Fruit fly (Drosophila melanogaster): ENCODE data around the gene Gr93c.

Gr93c gene

dm6 chr3R:21834234-21835070 lies 10.6 kb downstream of the Gr93c start:
- TF ChIP-seq ovo (GFP tag; optimal IDR thresholded peaks at IDR 0.05) (no peak), kay (GFP tag; ENCODE audit: borderline replicate concordance) (no peak), cic (GFP tag; optimal IDR thresholded peaks at IDR 0.05) (no peak), bab1 (GFP tag; optimal IDR thresholded peaks at IDR 0.05) (no peak), pad (GFP tag; optimal IDR thresholded peaks at IDR 0.05) (no peak), CG14711 (tag; optimal IDR thresholded peaks at IDR 0.05) (no peak), CG12768 (GFP tag; optimal IDR thresholded peaks at IDR 0.05) (no peak)

DNA sequence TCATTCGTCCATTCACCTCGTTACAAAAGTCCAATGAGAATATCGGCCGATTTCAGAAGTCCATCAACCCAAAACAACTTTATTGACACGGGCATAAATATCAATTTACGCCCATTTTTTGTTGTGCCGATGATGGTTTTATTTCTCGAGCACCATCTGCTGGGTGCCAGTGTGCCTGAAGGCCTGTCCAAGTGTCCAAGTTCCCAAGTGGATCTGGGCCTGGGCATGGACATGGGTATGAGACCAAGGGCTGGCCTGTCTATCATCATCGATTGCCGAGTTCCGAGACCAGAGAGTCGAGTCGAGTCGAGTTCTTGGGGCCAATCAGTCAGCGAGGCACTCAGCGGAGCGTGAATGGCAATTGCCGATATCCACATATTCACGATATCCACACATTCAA lies 12.9 kb downstream of the Gr93c start, which contains the start of gene Gr93a:
Gene Gr93a, plus strand, starts transcription at position 301 of the 400 bp plus-strand sequence.
- TF ChIP-seq tj (GFP tag; optimal IDR thresholded peaks at IDR 0.05) (no peak), CG7045 (GFP tag; optimal IDR thresholded peaks at IDR 0.05) (no peak), Mnt (GFP tag; optimal IDR thresholded peaks at IDR 0.05) (no peak), bab1 (GFP tag; optimal IDR thresholded peaks at IDR 0.05) (no peak), CG12768 (GFP tag; optimal IDR thresholded peaks at IDR 0.05) (no peak), ovo (GFP tag; optimal IDR thresholded peaks at IDR 0.05) (no peak), kay (GFP tag; ENCODE audit: borderline replicate concordance) (no peak), CG11617 (GFP tag; optimal IDR thresholded peaks at IDR 0.05) (no peak), cic (GFP tag; optimal IDR thresholded peaks at IDR 0.05) (no peak), Hr96 (GFP tag; optimal IDR thresholded peaks at IDR 0.05) (no peak), CG33017 (tag; optimal IDR thresholded peaks at IDR 0.05) (no peak), CG1620 (GFP tag; optimal IDR thresholded peaks at IDR 0.05) (no peak), CG7101 (tag; optimal IDR thresholded peaks at IDR 0.05) (no peak)

DNA sequence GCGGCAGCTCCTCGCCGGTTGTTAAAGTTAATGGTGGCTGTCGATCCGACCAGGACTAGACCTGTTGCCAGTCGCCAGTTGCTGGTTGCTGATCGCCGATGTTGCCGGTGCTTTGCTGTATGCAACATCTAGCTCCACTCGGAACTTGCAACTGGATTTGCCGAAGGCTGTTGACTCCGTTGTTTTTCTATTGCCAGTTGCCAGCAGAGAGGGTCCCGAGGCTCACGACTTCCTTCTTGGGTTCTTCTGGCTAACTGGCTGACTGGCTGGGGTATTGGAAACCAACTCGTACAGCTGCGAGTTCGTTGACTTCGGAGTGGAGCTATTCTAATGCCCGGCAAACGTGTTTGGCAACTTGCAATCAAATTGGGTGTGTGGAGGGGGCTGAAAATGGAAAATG lies 14.0 kb downstream of the Gr93c start:
- no peak for TF ChIP-seq toe (GFP tag; optimal IDR thresholded peaks at IDR 0.05)
- no peak for TF ChIP-seq CG1620 (GFP tag; optimal IDR thresholded peaks at IDR 0.05)
- no peak for TF ChIP-seq tj (GFP tag; optimal IDR thresholded peaks at IDR 0.05)
- TF ChIP-seq kay (GFP tag; ENCODE audit: borderline replicate concordance) = no peak
- no peak for TF ChIP-seq cnc (optimal IDR thresholded peaks at IDR 0.05)
- no peak for TF ChIP-seq cic (GFP tag; optimal IDR thresholded peaks at IDR 0.05)

dm6 chr3R:21830303-21830707 lies 14.8 kb downstream of the Gr93c start:
- TF ChIP-seq CG7101 (tag; optimal IDR thresholded peaks at IDR 0.05) (no peak), cic (GFP tag; optimal IDR thresholded peaks at IDR 0.05) (no peak), CG11617 (GFP tag; optimal IDR thresholded peaks at IDR 0.05) (no peak), pad (GFP tag; optimal IDR thresholded peaks at IDR 0.05) (no peak), bab1 (GFP tag; optimal IDR thresholded peaks at IDR 0.05) (no peak), CG5204 (GFP tag; optimal IDR thresholded peaks at IDR 0.05) (no peak), Hr96 (GFP tag; optimal IDR thresholded peaks at IDR 0.05) (no peak), CG14711 (tag; optimal IDR thresholded peaks at IDR 0.05) (no peak), CG33017 (tag; optimal IDR thresholded peaks at IDR 0.05) (no peak), kay (GFP tag; ENCODE audit: borderline replicate concordance) (no peak), CG12768 (GFP tag; optimal IDR thresholded peaks at IDR 0.05) (no peak), ovo (GFP tag; optimal IDR thresholded peaks at IDR 0.05) (no peak), CG7045 (GFP tag; optimal IDR thresholded peaks at IDR 0.05) (no peak), Crg-1 (GFP tag; optimal IDR thresholded peaks at IDR 0.05) (no peak)

DNA sequence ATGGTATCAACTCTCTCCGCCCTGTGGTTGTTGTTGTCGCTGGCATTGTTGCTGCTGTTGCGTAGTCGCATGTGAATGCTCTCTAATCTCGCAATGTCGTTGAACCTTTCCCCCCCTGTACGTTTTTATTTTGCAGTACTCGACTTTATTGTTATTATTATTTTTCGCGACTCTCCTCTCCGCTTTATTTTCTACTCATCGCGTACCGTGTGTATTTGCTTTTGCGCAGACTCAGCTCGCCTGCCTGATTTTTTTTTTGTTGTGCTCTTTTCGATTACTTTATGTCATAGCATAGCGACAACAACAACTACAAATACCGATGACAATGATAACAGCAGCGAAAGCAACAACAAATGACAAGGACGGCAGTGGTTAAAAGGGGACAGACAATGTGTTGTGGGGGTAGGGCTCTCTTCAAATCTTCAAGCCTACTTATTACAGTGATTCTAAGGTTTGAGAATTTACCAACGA lies 15.5 kb downstream of the Gr93c start:
- TF ChIP-seq tj (GFP tag; optimal IDR thresholded peaks at IDR 0.05) (peak; percentile 67), CG5204 (GFP tag; optimal IDR thresholded peaks at IDR 0.05) (no peak), bab1 (GFP tag; optimal IDR thresholded peaks at IDR 0.05) (no peak), Mnt (GFP tag; optimal IDR thresholded peaks at IDR 0.05) (no peak), Crg-1 (GFP tag; optimal IDR thresholded peaks at IDR 0.05) (no peak), CG33017 (tag; optimal IDR thresholded peaks at IDR 0.05) (no peak), ovo (GFP tag; optimal IDR thresholded peaks at IDR 0.05) (no peak), kay (GFP tag; ENCODE audit: borderline replicate concordance) (no peak), cnc (optimal IDR thresholded peaks at IDR 0.05) (no peak), CG1620 (GFP tag; optimal IDR thresholded peaks at IDR 0.05) (no peak), CG12768 (GFP tag; optimal IDR thresholded peaks at IDR 0.05) (no peak), cic (GFP tag; optimal IDR thresholded peaks at IDR 0.05) (no peak), Hr96 (GFP tag; optimal IDR thresholded peaks at IDR 0.05) (no peak), pad (GFP tag; optimal IDR thresholded peaks at IDR 0.05) (peak; percentile 47), toe (GFP tag; optimal IDR thresholded peaks at IDR 0.05) (no peak), CG7045 (GFP tag; optimal IDR thresholded peaks at IDR 0.05) (no peak), Clk (GFP tag; optimal IDR thresholded peaks at IDR 0.05) (no peak)

DNA sequence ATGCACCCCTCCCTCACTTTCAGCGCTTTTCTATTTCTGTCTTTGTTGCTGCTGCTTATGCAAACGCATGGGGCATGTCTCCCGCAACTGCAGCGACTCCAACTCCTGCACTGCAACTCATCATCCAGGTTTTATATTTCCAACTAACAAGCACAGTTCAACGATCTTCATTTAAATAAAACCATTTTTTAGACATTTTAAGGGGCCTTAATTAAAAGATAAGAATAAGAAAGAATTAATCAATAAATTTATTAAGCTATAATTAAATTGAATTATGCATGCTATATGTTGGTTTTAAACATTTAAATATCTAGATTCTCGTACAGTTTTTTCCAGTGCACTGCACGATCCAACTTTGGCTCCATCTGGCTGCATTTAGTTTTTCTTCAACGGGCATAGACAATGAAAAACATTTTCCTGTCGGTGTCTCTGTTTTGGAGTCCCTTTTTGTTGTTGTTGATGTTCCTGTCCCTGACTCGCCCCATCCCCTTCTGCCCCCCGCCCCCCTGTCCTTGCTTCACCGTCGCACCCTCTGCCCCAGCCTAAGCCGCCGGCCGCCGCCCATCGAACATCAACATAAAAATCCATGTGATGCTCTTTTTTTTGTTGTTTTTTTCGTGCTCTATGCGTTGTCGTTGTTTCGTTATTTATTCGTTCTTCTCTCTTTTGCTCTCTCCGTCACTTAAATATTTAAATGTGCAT lies 16.1 kb downstream of the Gr93c start:
- TF ChIP-seq tj (GFP tag; optimal IDR thresholded peaks at IDR 0.05) (no peak), toe (GFP tag; optimal IDR thresholded peaks at IDR 0.05) (no peak), Crg-1 (GFP tag; optimal IDR thresholded peaks at IDR 0.05) (no peak), CG5204 (GFP tag; optimal IDR thresholded peaks at IDR 0.05) (no peak), cic (GFP tag; optimal IDR thresholded peaks at IDR 0.05) (no peak), cnc (optimal IDR thresholded peaks at IDR 0.05) (no peak), CG33017 (tag; optimal IDR thresholded peaks at IDR 0.05) (no peak), CG7101 (tag; optimal IDR thresholded peaks at IDR 0.05) (no peak), ovo (GFP tag; optimal IDR thresholded peaks at IDR 0.05) (no peak), CG11617 (GFP tag; optimal IDR thresholded peaks at IDR 0.05) (no peak), CG12768 (GFP tag; optimal IDR thresholded peaks at IDR 0.05) (no peak)

Measured in whole organism, adult.